Fruit fly (Drosophila melanogaster) S2 (cell line): ENCODE results near the gene OdsH.
A peak's percentile ranks its signal among the peaks of the same experiment; 100 is the strongest.

Experiments
- CG8478 ChIP-seq: fragments of >200 bp; optimal IDR thresholded peaks from 2 replicates; lab custom pipeline; 2018
- CTCF ChIP-seq, 2 experiments: fragments of >200 bp; optimal IDR thresholded peaks; 2 replicates each; lab custom pipeline; 2018

OdsH gene

dm6 chrX:17836420-17836932 lies 45.7 kb downstream of the OdsH start:
- TF ChIP-seq CG8478 (no peak), CTCF (optimal IDR thresholded peaks at IDR 0.05; lab: Kevin White, UChicago) (no peak)

DNA sequence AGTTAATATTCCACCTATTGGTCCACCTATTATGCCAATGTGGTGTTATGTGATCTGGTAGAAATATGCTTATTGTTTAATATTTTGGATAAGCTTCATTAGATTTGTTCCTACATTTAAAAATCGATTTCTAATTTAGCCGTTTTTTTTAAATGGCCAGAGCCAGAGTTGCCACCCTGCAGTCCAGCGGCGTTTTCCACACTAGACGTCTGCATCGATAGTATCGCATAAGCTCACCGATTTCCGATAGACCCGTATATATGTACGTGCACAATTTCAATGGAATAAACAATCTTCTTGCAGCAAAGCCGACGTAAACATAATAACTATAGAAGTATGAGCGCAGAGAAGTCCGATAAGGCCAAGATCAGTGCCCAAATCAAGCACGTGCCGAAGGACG lies 51.1 kb downstream of the OdsH start, which contains the start of gene Taf9:
Gene Taf9, plus strand, starts transcription at position 239 of the 400 bp plus-strand sequence.
- peak in 1 of 2 experiments; percentile 47 for TF ChIP-seq CTCF (optimal IDR thresholded peaks at IDR 0.05; lab: Kevin White, UChicago)
- no peak for TF ChIP-seq CG8478

- TF ChIP-seq CG8478 (no peak), CTCF (optimal IDR thresholded peaks at IDR 0.05; lab: Kevin White, UChicago) (no peak)
These were observed 53.8 kb downstream of the OdsH start, which contains the start of the genes CG8142 and Ucp4A for dm6 chrX:17844623-17845022. Gene CG8142, minus strand, starts transcription at chrX:17844704. Gene Ucp4A, plus strand, starts transcription at chrX:17844949.

- TF ChIP-seq CG8478, result no peak
- no peak for TF ChIP-seq CTCF (optimal IDR thresholded peaks at IDR 0.05; lab: Kevin White, UChicago)
These were observed 55.1 kb downstream of the OdsH start for dm6 chrX:17845820-17846379.

DNA sequence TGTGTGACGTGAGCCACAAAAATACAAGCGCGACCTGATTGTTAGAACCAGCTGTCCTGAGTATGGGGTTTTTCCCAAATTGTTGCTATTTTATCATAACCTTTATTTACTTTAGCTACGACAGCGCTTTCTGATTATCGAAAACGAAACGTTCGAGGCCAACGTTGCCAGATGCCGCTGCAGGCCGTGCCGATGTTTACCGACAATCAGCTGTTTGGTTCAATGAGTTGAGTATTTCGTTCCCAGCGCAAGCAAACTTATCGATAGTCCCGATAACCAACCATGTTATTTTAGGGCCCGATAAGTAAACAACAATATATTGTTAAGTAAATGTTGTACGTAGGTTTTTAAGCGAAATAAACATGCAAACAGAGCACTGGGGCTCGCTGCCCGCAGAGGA lies 59.4 kb downstream of the OdsH start, which contains the start of the genes CG15814 and Spt7:
Gene CG15814, minus strand, starts transcription at position 164 of the 400 bp plus-strand sequence.
Gene Spt7, plus strand, starts transcription at position 282 of the 400 bp plus-strand sequence.
- TF ChIP-seq CTCF (optimal IDR thresholded peaks at IDR 0.05; lab: Kevin White, UChicago) (peak; percentile 33 to 47), CG8478 (no peak)

DNA sequence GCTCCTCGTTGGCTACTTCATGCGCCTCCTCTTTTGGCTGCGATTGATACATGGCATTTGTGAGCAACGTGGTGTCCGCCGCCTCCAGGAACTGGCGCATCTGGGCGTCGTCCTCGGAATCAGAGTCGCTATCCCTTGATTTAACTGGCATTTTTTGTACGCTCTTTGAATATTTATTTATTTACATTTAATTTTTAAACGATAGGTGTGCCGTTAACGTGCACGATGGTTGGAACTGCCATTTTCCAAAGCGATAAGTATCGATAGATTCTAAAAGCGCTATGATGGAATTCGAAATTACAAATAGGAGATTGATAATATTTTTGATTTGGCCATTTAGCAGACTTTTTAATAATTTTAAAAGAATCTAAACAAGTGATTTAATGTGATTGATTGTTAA lies 61.6 kb downstream of the OdsH start, which contains the start of gene CG32554:
Gene CG32554, minus strand, starts transcription at position 229 of the 400 bp plus-strand sequence.
- TF ChIP-seq CTCF (optimal IDR thresholded peaks at IDR 0.05; lab: Kevin White, UChicago), result no peak
- no peak for TF ChIP-seq CG8478

DNA sequence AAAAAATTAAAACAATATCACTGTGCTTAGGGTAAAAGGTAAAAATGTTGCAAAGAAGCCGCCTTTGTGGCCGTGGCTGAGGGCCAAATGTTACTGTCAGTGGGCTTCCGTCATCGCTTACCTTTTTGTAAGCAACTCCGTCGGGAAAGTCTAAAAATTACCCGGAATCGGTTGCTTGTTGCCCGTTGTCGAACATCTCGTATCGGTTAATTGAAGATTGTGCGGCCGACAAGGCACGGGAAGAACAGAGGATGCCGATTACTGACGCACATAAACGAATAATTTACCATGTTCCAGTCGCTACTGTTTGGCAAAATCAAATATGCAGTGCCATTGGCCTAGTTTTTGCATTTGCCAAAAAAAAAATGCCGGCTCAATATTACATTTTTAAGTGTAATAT lies 65.2 kb downstream of the OdsH start, which contains the start of gene Mco4:
Gene Mco4, minus strand, starts transcription at position 101 of the 400 bp plus-strand sequence.
- TF ChIP-seq CTCF (optimal IDR thresholded peaks at IDR 0.05; lab: Kevin White, UChicago) (no peak), CG8478 (no peak)

DNA sequence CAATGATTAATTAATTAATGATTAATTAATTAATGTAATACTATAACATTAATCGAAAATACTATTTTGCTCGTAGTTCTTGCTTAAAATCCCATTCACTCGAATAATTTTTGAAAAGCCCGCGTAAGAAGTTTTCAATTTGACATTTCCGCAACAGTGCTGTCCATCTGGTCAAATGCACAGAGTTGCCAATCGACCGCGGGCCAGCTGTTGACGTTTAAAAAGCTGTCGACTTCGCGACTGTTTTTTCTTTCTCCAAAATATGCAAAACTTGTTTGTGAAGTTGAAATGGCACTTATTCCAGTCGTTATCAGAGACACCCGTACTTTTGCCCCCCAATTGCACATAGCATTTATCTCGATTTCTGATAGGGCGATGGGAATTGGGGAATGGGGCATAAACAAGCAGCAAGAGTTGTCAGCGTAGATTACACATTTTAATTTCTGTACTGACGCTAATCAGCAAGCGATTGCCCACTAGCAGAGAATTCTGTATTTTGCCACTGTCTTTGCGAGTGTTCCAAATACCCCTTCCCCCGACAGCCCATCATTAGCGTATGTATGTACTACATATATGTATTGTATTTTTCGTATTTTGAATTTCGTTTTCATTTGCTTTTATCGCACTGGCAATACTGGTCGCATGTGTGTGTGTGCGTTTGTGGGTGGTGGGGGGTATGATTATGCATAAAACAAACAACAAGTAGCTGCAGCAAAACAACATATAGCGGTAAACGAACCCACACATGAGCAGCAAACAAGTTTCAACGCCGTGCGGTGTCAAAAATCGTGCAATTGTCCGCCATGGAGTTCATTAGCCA lies 65.9 kb downstream of the OdsH start, which contains the start of gene Srx:
Gene Srx, plus strand, starts transcription at position 517 of the 820 bp plus-strand sequence.
- no peak for TF ChIP-seq CG8478
- no peak for TF ChIP-seq CTCF (optimal IDR thresholded peaks at IDR 0.05; lab: Kevin White, UChicago)

DNA sequence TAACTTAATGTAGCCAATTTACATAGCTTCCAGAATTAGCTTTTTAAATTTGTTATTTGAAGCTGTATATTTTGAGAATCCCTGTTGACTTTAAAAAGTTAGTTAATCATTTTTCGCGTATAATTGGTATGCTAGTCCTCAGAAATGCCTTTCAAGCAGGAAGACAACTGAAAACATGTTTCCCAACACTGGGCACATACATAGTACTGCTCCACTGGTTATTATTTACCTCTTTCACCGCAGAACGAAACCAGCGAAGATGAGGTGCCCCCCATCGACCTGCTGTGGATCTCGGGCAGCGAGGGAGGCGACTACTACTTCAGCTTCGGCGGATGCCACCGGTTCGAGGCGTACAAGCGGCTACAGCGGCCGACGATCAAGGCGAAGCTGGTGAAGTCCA lies 67.0 kb downstream of the OdsH start:
- no peak for TF ChIP-seq CG8478
- no peak for TF ChIP-seq CTCF (optimal IDR thresholded peaks at IDR 0.05; lab: Kevin White, UChicago)

dm6 chrX:17860711-17861110 lies 69.9 kb downstream of the OdsH start, which contains the start of the genes Arp8 and CG6769:
Gene Arp8, minus strand, starts transcription at chrX:17860800.
Gene CG6769, plus strand, starts transcription at chrX:17861002.
- TF ChIP-seq CTCF (optimal IDR thresholded peaks at IDR 0.05; lab: Kevin White, UChicago) (no peak), CG8478 (no peak)
